Worm (Caenorhabditis elegans): ENCODE measurements around the gene C04E12.5.
"Not testable (repeated sequence)": the region's sequence is repeated elsewhere in the genome, so short reads cannot be mapped to it uniquely, and the experiment has no call there.

Gene C04E12.5

DNA sequence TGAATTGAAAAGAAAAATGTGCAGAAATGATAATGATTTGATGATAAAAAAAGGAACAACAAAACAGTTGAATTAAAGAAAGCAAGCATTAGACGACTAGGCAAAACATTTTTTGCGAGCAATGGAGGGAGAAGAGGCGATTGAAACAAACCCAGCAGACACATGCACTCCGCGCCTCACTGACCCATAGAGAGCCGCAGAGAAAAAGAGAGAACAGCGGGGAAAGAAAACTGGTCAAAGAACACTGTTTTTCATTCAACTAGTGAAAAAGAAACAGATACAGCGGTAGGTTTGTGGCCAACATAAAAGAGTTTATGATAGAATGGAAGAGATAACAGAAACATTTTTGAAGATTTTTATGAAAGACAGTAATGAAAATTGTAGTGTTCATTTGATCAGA lies 29.9 kb downstream of the C04E12.5 start:
- TF ChIP-seq Y56A3A.18 (GFP tag; IDR thresholded peaks at IDR 0.05) = 0 out of 2 replicates have a peak, but pooled peaks have one; percentile 12
- TF ChIP-seq attf-5 (GFP tag; optimal IDR thresholded peaks at IDR 0.05) = peak; percentile 37
- TF ChIP-seq dox-1 (GFP tag; IDR thresholded peaks at IDR 0.05) = peak; percentile 60
- TF ChIP-seq hrde-1 (tag; optimal IDR thresholded peaks at IDR 0.05; ENCODE audit: borderline replicate concordance) = no peak
- TF ChIP-seq hmg-1.2 (GFP tag; IDR thresholded peaks at IDR 0.05) = peak; percentile 60
- no peak for TF ChIP-seq hlh-12 (tag; optimal IDR thresholded peaks at IDR 0.05)
- TF ChIP-seq nhr-80 (tag; optimal IDR thresholded peaks at IDR 0.05) = peak; percentile 83
- peak; percentile 42; the same call in 1 of the 2 replicates for TF ChIP-seq zfh-2 (GFP tag; conservative IDR thresholded peaks at IDR 0.05)
- no peak for TF ChIP-seq snpc-4 (GFP tag; optimal IDR thresholded peaks at IDR 0.05)
- TF ChIP-seq snpc-4 (tag; optimal IDR thresholded peaks at IDR 0.05) = peak in 1 of 4 experiments; percentile 19

DNA sequence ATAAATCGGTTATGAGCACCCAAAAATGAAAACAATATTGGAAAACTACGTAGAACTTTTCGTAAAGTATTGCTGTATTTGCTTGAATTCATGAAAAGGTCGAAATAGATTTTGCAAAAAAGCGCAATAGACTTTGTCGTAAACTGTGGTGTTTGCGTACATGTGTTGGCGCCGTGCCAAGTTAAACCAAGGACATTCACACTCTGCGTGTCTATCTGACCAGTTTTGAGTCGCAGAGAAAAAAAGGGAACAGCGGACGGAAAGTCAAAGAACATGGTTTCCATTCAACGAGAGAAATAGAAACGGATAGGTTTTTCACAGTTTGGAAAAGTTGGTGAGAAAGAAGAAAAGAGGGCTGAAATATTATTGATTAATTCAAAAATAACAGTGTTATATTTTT lies 32.6 kb downstream of the C04E12.5 start:
- TF ChIP-seq madf-8 (GFP tag; conservative IDR thresholded peaks at IDR 0.05) (no peak), attf-6 (GFP tag; IDR thresholded peaks at IDR 0.05) (no peak), die-1 (tag; optimal IDR thresholded peaks at IDR 0.05) (no peak), him-1 (tag; optimal IDR thresholded peaks at IDR 0.05) (no peak), ceh-27 (GFP tag; optimal IDR thresholded peaks at IDR 0.05) (peak; percentile 27), lin-35 (GFP tag; optimal IDR thresholded peaks at IDR 0.05) (peak in 1 of 3 experiments; percentile 72), K11D2.4 (GFP tag; IDR thresholded peaks at IDR 0.05) (0 out of 2 replicates have a peak, but pooled peaks have one; percentile 66), ztf-26 (tag; optimal IDR thresholded peaks at IDR 0.05) (peak; percentile 53), somi-1 (GFP tag; optimal IDR thresholded peaks at IDR 0.05) (peak; percentile 78), mcd-1 (GFP tag; IDR thresholded peaks at IDR 0.05) (peak; percentile 37; the same call in 1 of the 2 replicates), snpc-4 (GFP tag; optimal IDR thresholded peaks at IDR 0.05) (no peak), snpc-4 (tag; optimal IDR thresholded peaks at IDR 0.05) (peak in 1 of 4 experiments; percentile 36), C06A6.2 (GFP tag; conservative IDR thresholded peaks at IDR 0.05) (peak; percentile 44; the same call in 1 of the 2 replicates), attf-5 (GFP tag; optimal IDR thresholded peaks at IDR 0.05) (peak; percentile 54), tbp1 (GFP tag; optimal IDR thresholded peaks at IDR 0.05) (peak; percentile 12), hmg-1.2 (GFP tag; IDR thresholded peaks at IDR 0.05) (peak; percentile 58; the same call in 1 of the 2 replicates), nfyb-1 (GFP tag; IDR thresholded peaks at IDR 0.05) (0 out of 2 replicates have a peak, but pooled peaks have one; percentile 47), nhr-80 (tag; optimal IDR thresholded peaks at IDR 0.05) (peak; percentile 75), atf-7 (tag; optimal IDR thresholded peaks at IDR 0.05) (peak; percentile 16), let-526 (GFP tag; IDR thresholded peaks at IDR 0.05) (no peak), lsy-27 (tag; optimal IDR thresholded peaks at IDR 0.05; ENCODE audit: borderline replicate concordance, insufficient read depth) (no peak)

DNA sequence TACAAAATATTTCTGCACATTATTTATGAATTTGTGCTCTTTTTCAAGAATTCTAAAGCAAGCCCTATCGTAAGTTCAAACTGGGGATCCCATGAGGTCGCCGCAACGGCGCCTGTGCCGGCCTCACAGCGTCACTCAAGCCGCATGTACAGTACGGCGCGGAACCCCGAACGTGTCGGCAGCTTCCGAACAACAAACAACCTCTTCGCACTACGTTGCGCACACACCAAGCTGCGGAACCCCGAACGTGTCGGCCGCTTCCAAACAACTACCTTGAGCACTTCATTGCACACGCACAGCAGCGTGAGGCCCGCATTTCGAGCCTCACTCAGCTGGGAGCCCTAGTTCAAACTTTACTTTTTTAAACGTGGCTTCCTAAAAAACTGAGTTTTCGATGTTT lies 35.7 kb downstream of the C04E12.5 start:
- TF ChIP-seq Y56A3A.18 (GFP tag; IDR thresholded peaks at IDR 0.05) = no peak
- TF ChIP-seq snpc-4 (GFP tag; optimal IDR thresholded peaks at IDR 0.05) = no peak
- TF ChIP-seq snpc-4 (tag; optimal IDR thresholded peaks at IDR 0.05) = peak in 1 of 4 experiments; percentile 75
- peak; percentile 70 for TF ChIP-seq zfh-2 (GFP tag; conservative IDR thresholded peaks at IDR 0.05)

DNA sequence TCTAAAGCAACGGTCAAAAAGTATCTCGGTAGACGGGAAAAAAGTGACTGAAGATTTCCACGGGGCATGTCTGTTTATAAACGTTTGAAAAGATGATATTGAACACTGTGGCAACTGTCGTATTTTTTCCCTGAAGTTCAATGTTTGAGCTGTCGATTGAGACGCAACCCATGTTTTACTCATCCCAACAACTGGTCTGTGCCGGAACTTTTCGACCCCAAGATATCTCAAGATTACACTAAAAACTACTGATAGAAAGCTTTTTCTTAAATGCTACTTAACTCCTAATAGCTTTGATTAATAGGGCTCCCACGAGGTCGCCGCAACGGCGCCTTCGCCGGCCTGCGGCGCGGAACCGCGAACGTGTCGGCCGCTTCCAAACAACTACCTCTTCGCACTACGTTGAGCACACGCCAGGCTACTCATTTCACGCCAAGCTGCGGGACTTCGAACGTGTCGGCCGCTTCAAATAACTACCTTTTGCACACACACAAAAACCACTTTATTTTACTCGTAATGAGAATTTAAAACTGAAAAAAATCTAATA lies 36.4 kb downstream of the C04E12.5 start, which contains the start of gene T20D4.15:
Gene T20D4.15 (minus strand): TSS at position 51 of the 547 bp plus-strand sequence.
- TF ChIP-seq dpl-1 (GFP tag; optimal IDR thresholded peaks at IDR 0.05) (no peak), zfh-2 (GFP tag; conservative IDR thresholded peaks at IDR 0.05) (peak; percentile 73), mxl-1 (tag; optimal IDR thresholded peaks at IDR 0.05) (no peak)

- TF ChIP-seq ceh-40 (GFP tag; IDR thresholded peaks at IDR 0.05); madf-10 (tag; optimal IDR thresholded peaks at IDR 0.05); ceh-100 (GFP tag; IDR thresholded peaks at IDR 0.05): not testable (repeated sequence)
Observed at ce11 chrV:3396765-3397164, 38.4 kb downstream of the C04E12.5 start, which contains the start of gene T20D4.12. Gene T20D4.12 (plus strand): TSS chrV:3397065.

Measured in whole organism, young adult.